Fruit fly (Drosophila melanogaster) whole organism, prepupa: ENCODE measurements around the gene CG17129.

Source experiments
- CG10669 ChIP-seq: fragments of 200-800 bp; sonication (Bioruptor generic); optimal IDR thresholded peaks from 3 replicates; lab custom pipeline; 2018; ENCODE audit warnings: missing biosample characterization, mild to moderate bottlenecking, missing genetic modification characterization, moderate library complexity
- CG11762 ChIP-seq: fragments of 200-800 bp; sonication (Bioruptor generic); optimal IDR thresholded peaks from 3 replicates; lab custom pipeline; 2016; ENCODE audit warnings: missing biosample characterization, missing genetic modification characterization; ENCODE audit not compliant: insufficient read depth
- CG11902 ChIP-seq: fragments of 200-800 bp; sonication (Bioruptor generic); optimal IDR thresholded peaks from 3 replicates; lab custom pipeline; 2016; ENCODE audit warnings: missing biosample characterization, missing genetic modification characterization
- CG16779 ChIP-seq: fragments of 200-800 bp; sonication (Bioruptor generic); optimal IDR thresholded peaks from 3 replicates; lab custom pipeline; 2017; ENCODE audit warnings: missing biosample characterization, mild to moderate bottlenecking, missing genetic modification characterization
- CG3032 ChIP-seq: fragments of 200-800 bp; optimal IDR thresholded peaks from 2 replicates; lab custom pipeline; 2019; ENCODE audit warnings: missing biosample characterization, mild to moderate bottlenecking, missing genetic modification characterization, moderate library complexity
- CG31627 ChIP-seq: fragments of 200-800 bp; sonication (Bioruptor generic); optimal IDR thresholded peaks from 3 replicates; lab custom pipeline; 2016; ENCODE audit warnings: missing biosample characterization, missing genetic modification characterization
- CG4318 ChIP-seq: fragments of 200-800 bp; sonication (Bioruptor generic); optimal IDR thresholded peaks from 3 replicates; lab custom pipeline; 2017; ENCODE audit warnings: missing biosample characterization, mild to moderate bottlenecking, missing genetic modification characterization
- CG6163 ChIP-seq: fragments of 200-800 bp; sonication (Bioruptor generic); IDR thresholded peaks from 3 replicates; pipeline ENCODE4 v1.3.6; 2022; ENCODE audit warnings: missing biosample characterization, missing genetic modification characterization
- CG6276 ChIP-seq: fragments of 200-800 bp; sonication (Bioruptor generic); optimal IDR thresholded peaks from 2 replicates; lab custom pipeline; 2017; ENCODE audit warnings: missing biosample characterization, mild to moderate bottlenecking, missing genetic modification characterization
- CG6792 ChIP-seq: fragments of 200-800 bp; sonication (Bioruptor generic); optimal IDR thresholded peaks from 3 replicates; lab custom pipeline; 2016; ENCODE audit warnings: missing biosample characterization, missing genetic modification characterization
- CG6808 ChIP-seq: fragments of 200-800 bp; sonication (Bioruptor generic); optimal IDR thresholded peaks from 3 replicates; lab custom pipeline; 2017; ENCODE audit warnings: missing biosample characterization, missing genetic modification characterization, mild to moderate bottlenecking, moderate library complexity, missing genetic modification reagents
- CG6854 ChIP-seq: fragments of 200-800 bp; sonication (Bioruptor generic); optimal IDR thresholded peaks from 2 replicates; lab custom pipeline; 2017; ENCODE audit warnings: missing biosample characterization, mild to moderate bottlenecking, missing genetic modification characterization
- CG7368 ChIP-seq: fragments of 200-800 bp; sonication (Bioruptor generic); optimal IDR thresholded peaks from 3 replicates; lab custom pipeline; 2016; ENCODE audit warnings: missing biosample characterization, missing genetic modification characterization
- CG8119 ChIP-seq: fragments of 200-800 bp; sonication (Bioruptor generic); IDR thresholded peaks from 3 replicates; pipeline ENCODE4 v1.3.6; 2022; ENCODE audit warnings: missing biosample characterization, missing genetic modification characterization
- CG8632 ChIP-seq: fragments of 200-800 bp; sonication (Bioruptor generic); optimal IDR thresholded peaks from 3 replicates; lab custom pipeline; 2016; ENCODE audit warnings: missing biosample characterization, missing genetic modification characterization
- Eip78C ChIP-seq: fragments of 200-800 bp; sonication (Bioruptor generic); peaks from one replicate; lab custom pipeline; 2016; ENCODE audit warnings: missing biosample characterization, missing genetic modification characterization
- Ets96B ChIP-seq: fragments of 200-800 bp; optimal IDR thresholded peaks from 2 replicates; lab custom pipeline; 2019; ENCODE audit warnings: missing biosample characterization, mild to moderate bottlenecking, missing genetic modification characterization, moderate library complexity
- Hr38 ChIP-seq: sonication (Bioruptor generic); optimal IDR thresholded peaks from 2 replicates; lab custom pipeline; 2016; ENCODE audit warnings: missing biosample characterization, missing genetic modification characterization
- OdsH ChIP-seq: fragments of 200-800 bp; sonication (Bioruptor generic); optimal IDR thresholded peaks from 3 replicates; lab custom pipeline; 2016; ENCODE audit warnings: missing biosample characterization, missing genetic modification characterization
- Smox ChIP-seq: fragments of 200-800 bp; sonication (Bioruptor generic); optimal IDR thresholded peaks from 3 replicates; lab custom pipeline; 2016; ENCODE audit warnings: missing biosample characterization, missing genetic modification characterization
- Sox14 ChIP-seq: fragments of 200-800 bp; sonication (Bioruptor generic); optimal IDR thresholded peaks from 3 replicates; lab custom pipeline; 2016; ENCODE audit warnings: missing biosample characterization, missing genetic modification characterization
- achi ChIP-seq: fragments of 200-800 bp; sonication (Bioruptor generic); optimal IDR thresholded peaks from 3 replicates; lab custom pipeline; 2016; ENCODE audit warnings: missing biosample characterization, missing genetic modification characterization
- dac ChIP-seq: fragments of 200-800 bp; sonication (Bioruptor generic); optimal IDR thresholded peaks from 2 replicates; lab custom pipeline; 2017; ENCODE audit warnings: missing biosample characterization, mild to moderate bottlenecking, missing genetic modification characterization
- dsx ChIP-seq: fragments of 200-800 bp; optimal IDR thresholded peaks from 3 replicates; lab custom pipeline; 2019; ENCODE audit warnings: missing biosample characterization, mild to moderate bottlenecking, missing genetic modification characterization, moderate library complexity; ENCODE audit not compliant: poor library complexity, severe bottlenecking
- eg ChIP-seq: fragments of 200-800 bp; sonication (Bioruptor generic); IDR thresholded peaks from 3 replicates; pipeline ENCODE4 v1.3.6; 2022; ENCODE audit warnings: missing biosample characterization, missing genetic modification characterization
- esn ChIP-seq: fragments of 200-800 bp; sonication (Bioruptor generic); optimal IDR thresholded peaks from 2 replicates; lab custom pipeline; 2016; ENCODE audit warnings: missing biosample characterization, mild to moderate bottlenecking, missing genetic modification characterization, moderate library complexity
- fd59A ChIP-seq: fragments of 200-800 bp; sonication (Bioruptor generic); optimal IDR thresholded peaks from 2 replicates; lab custom pipeline; 2017; ENCODE audit warnings: missing biosample characterization, mild to moderate bottlenecking, missing genetic modification characterization, missing genetic modification reagents
- fd85E ChIP-seq: fragments of 200-800 bp; sonication (Bioruptor generic); optimal IDR thresholded peaks from 3 replicates; lab custom pipeline; 2016; ENCODE audit warnings: missing biosample characterization, missing genetic modification characterization
- lz ChIP-seq: fragments of 200-800 bp; sonication (Bioruptor generic); optimal IDR thresholded peaks from 3 replicates; lab custom pipeline; 2016; ENCODE audit warnings: missing biosample characterization, missing genetic modification characterization
- pdm3 ChIP-seq: fragments of 200-800 bp; sonication (Bioruptor generic); optimal IDR thresholded peaks from 3 replicates; lab custom pipeline; 2016; ENCODE audit warnings: missing biosample characterization, missing genetic modification characterization
- salr ChIP-seq, 2 experiments: fragments of 200-800 bp; sonication (Bioruptor generic); optimal IDR thresholded peaks; 3 replicates each; lab custom pipeline; 2016 to 2018; ENCODE audit warnings: missing biosample characterization in 2 of 2, missing genetic modification characterization in 2 of 2, mild to moderate bottlenecking in 1 of 2
- svp ChIP-seq: fragments of 200-800 bp; sonication (Bioruptor generic); peaks from one replicate; lab custom pipeline; 2016; ENCODE audit warnings: missing biosample characterization, missing genetic modification characterization
- topi ChIP-seq: fragments of 200-800 bp; sonication (Bioruptor generic); optimal IDR thresholded peaks from 3 replicates; lab custom pipeline; 2016; ENCODE audit warnings: missing biosample characterization, missing genetic modification characterization

The CG17129 gene

dm6 chr3L:628654-629285, 51.4 kb downstream of the CG17129 start:
- TF ChIP-seq achi (GFP tag; lab: Kevin White, UChicago) (no peak), Smox (no peak), CG31627 (no peak), OdsH (GFP tag; lab: Kevin White, UChicago) (no peak), salr (GFP tag; optimal IDR thresholded peaks at IDR 0.05; lab: Kevin White, UChicago) (no peak), eg (GFP tag; lab: Robert Waterston, UW) (no peak), CG6854 (GFP tag; lab: Kevin White, UChicago) (peak; percentile 48), CG16779 (tag; lab: Kevin White, UChicago) (no peak), lz (GFP tag; lab: Kevin White, UChicago) (no peak), dsx (GFP tag; lab: Kevin White, UChicago) (no peak), topi (no peak), CG8632 (GFP tag; lab: Kevin White, UChicago) (no peak), Ets96B (no peak), CG6276 (GFP tag; lab: Kevin White, UChicago) (peak; percentile 14), CG10669 (GFP tag; lab: Kevin White, UChicago) (no peak), CG6808 (GFP tag; lab: Kevin White, UChicago) (peak; percentile 14), CG11762 (GFP tag; lab: Kevin White, UChicago) (no peak), CG3032 (no peak), Eip78C (GFP tag; lab: Kevin White, UChicago) (peak; percentile 22), CG11902 (no peak), CG8119 (GFP tag; lab: Robert Waterston, UW) (no peak), CG4318 (GFP tag; lab: Kevin White, UChicago) (no peak), fd59A (GFP tag; lab: Kevin White, UChicago) (no peak), CG6792 (GFP tag; lab: Kevin White, UChicago) (no peak), pdm3 (GFP tag; lab: Kevin White, UChicago) (no peak), fd85E (no peak), svp (GFP tag; lab: Kevin White, UChicago) (peak; percentile 5), Sox14 (GFP tag; lab: Kevin White, UChicago) (no peak), CG7368 (no peak), CG6163 (GFP tag; lab: Robert Waterston, UW) (no peak), esn (no peak), dac (no peak), Hr38 (GFP tag; lab: Kevin White, UChicago) (no peak)
